Fruit fly (Drosophila melanogaster) S2 (cell line): ENCODE measurements around the gene dmt.

ENCODE experiments used
- CG8478 ChIP-seq: fragments of >200 bp; optimal IDR thresholded peaks from 2 replicates; lab custom pipeline; 2018
- CTCF ChIP-seq, 2 experiments: fragments of >200 bp; optimal IDR thresholded peaks; 2 replicates each; lab custom pipeline; 2018

dm6 chr3R:9746267-9746666 lies 35.3 kb downstream of the dmt start, which contains the start of gene CG34409:
- TF ChIP-seq CTCF (optimal IDR thresholded peaks at IDR 0.05; lab: Kevin White, UChicago): no peak
- no peak for TF ChIP-seq CG8478 (lab: Kevin White, UChicago)
